Worm (Caenorhabditis elegans) whole organism, L4 larva: ENCODE measurements around the gene unc-25.

Source experiments
- F10B5.3 ChIP-seq: sonication (generic microtip); optimal IDR thresholded peaks from 2 replicates; lab custom pipeline; 2016; ENCODE audit warnings: mild to moderate bottlenecking, missing genetic modification characterization, missing compliant biosample characterization
- F44E2.7 ChIP-seq: fragments of 200-800 bp; sonication (Bioruptor generic); IDR thresholded peaks from 2 replicates; pipeline ENCODE4 v2.1.2; 2022; ENCODE audit warnings: missing genetic modification characterization, missing compliant biosample characterization
- F49E8.2 ChIP-seq: sonication (generic microtip); optimal IDR thresholded peaks from 2 replicates; lab custom pipeline; 2016; ENCODE audit warnings: missing compliant biosample characterization, mild to moderate bottlenecking, missing genetic modification characterization, borderline replicate concordance
- R02D3.7 ChIP-seq: fragments of 150-350 bp; sonication (generic microtip); optimal IDR thresholded peaks from 3 replicates; lab custom pipeline; 2014; ENCODE audit warnings: missing biosample characterization, missing genetic modification characterization
- T20F7.1 ChIP-seq: fragments of 200-800 bp; sonication (Bioruptor generic); optimal IDR thresholded peaks from 2 replicates; lab custom pipeline; 2018; ENCODE audit warnings: mild to moderate bottlenecking, missing genetic modification characterization, missing compliant biosample characterization
- Y5F2A.4 ChIP-seq: fragments of 200-800 bp; sonication (Bioruptor generic); optimal IDR thresholded peaks from 2 replicates; lab custom pipeline; 2018; ENCODE audit warnings: mild to moderate bottlenecking, missing genetic modification characterization, missing compliant biosample characterization
- ZK337.2 ChIP-seq: fragments of 200-800 bp; sonication (Bioruptor generic); IDR thresholded peaks from 2 replicates; pipeline ENCODE4 v1.3.6; 2022; ENCODE audit warnings: missing genetic modification reagents, missing genetic modification characterization, missing compliant biosample characterization
- ZK546.5 ChIP-seq, 2 experiments: sonication (generic microtip); optimal IDR thresholded peaks; 2 replicates each; lab custom pipeline; 2017; ENCODE audit warnings: missing biosample characterization in 2 of 2, missing genetic modification characterization in 2 of 2
- aha-1 ChIP-seq: fragments of 150-350 bp; peaks from one replicate; lab custom pipeline; 2014; ENCODE audit warnings: missing biosample characterization, missing genetic modification characterization
- ceh-28 ChIP-seq: fragments of 150-350 bp; optimal IDR thresholded peaks from 2 replicates; lab custom pipeline; 2014; ENCODE audit warnings: missing biosample characterization, missing genetic modification reagents, missing genetic modification characterization
- ceh-44 ChIP-seq: fragments of 200-800 bp; sonication (Bioruptor generic); IDR thresholded peaks from 2 replicates; pipeline ENCODE4 v1.3.6; 2022; ENCODE audit warnings: missing genetic modification reagents, missing genetic modification characterization, missing compliant biosample characterization
- ceh-82 ChIP-seq: sonication (generic microtip); optimal IDR thresholded peaks from 2 replicates; lab custom pipeline; 2017; ENCODE audit warnings: missing biosample characterization, missing genetic modification characterization
- ctbp-1 ChIP-seq: fragments of 200-800 bp; sonication (Bioruptor generic); IDR thresholded peaks from 2 replicates; pipeline ENCODE4 v1.3.6; 2022; ENCODE audit warnings: missing genetic modification reagents, missing genetic modification characterization, missing compliant biosample characterization
- daf-19 ChIP-seq: fragments of 200-800 bp; sonication (Bioruptor generic); conservative IDR thresholded peaks from 2 replicates; pipeline ENCODE4 v1.3.6; 2022; ENCODE audit warnings: missing genetic modification characterization, missing compliant biosample characterization
- dmd-8 ChIP-seq: fragments of 200-800 bp; sonication (Bioruptor generic); IDR thresholded peaks from 2 replicates; pipeline ENCODE4 v1.3.6; 2022; ENCODE audit warnings: missing genetic modification characterization, missing compliant biosample characterization
- duxl-1 ChIP-seq: sonication (generic microtip); optimal IDR thresholded peaks from 2 replicates; lab custom pipeline; 2016; ENCODE audit warnings: mild to moderate bottlenecking, missing genetic modification characterization, moderate library complexity, missing compliant biosample characterization; ENCODE audit not compliant: poor library complexity
- gei-8 ChIP-seq: fragments of 200-800 bp; sonication (Bioruptor generic); optimal IDR thresholded peaks from 2 replicates; lab custom pipeline; 2018; ENCODE audit warnings: mild to moderate bottlenecking, missing genetic modification characterization, missing compliant biosample characterization
- hif-1 ChIP-seq, 2 experiments: sonication (generic microtip); optimal IDR thresholded peaks; 2 replicates each; lab custom pipeline; 2016 to 2017; ENCODE audit warnings: missing compliant biosample characterization in 2 of 2, missing genetic modification characterization in 2 of 2, missing genetic modification reagents in 2 of 2, missing genotype in 2 of 2, mild to moderate bottlenecking in 1 of 2
- hlh-11 ChIP-seq: fragments of 200-800 bp; sonication (Bioruptor generic); optimal IDR thresholded peaks from 2 replicates; lab custom pipeline; 2018; ENCODE audit warnings: mild to moderate bottlenecking, missing genetic modification characterization, missing compliant biosample characterization
- hlh-30 ChIP-seq: sonication (generic microtip); optimal IDR thresholded peaks from 2 replicates; lab custom pipeline; 2017; ENCODE audit warnings: antibody characterized with exemption, mild to moderate bottlenecking, missing genetic modification characterization, missing compliant biosample characterization; ENCODE audit not compliant: insufficient read depth
- hmg-1.1 ChIP-seq: fragments of 200-800 bp; sonication (Bioruptor generic); IDR thresholded peaks from 2 replicates; pipeline ENCODE4 v1.3.6; 2022; ENCODE audit warnings: missing genetic modification reagents, missing genetic modification characterization, missing compliant biosample characterization
- jun-1 ChIP-seq: fragments of 150-350 bp; optimal IDR thresholded peaks from 2 replicates; lab custom pipeline; 2014; ENCODE audit warnings: missing biosample characterization, missing genetic modification reagents, missing genetic modification characterization
- lim-7 ChIP-seq: fragments of 200-800 bp; sonication (Bioruptor generic); IDR thresholded peaks from 2 replicates; pipeline ENCODE4 v1.3.6; 2022; ENCODE audit warnings: missing genetic modification characterization, missing compliant biosample characterization
- lin-1 ChIP-seq: fragments of 200-800 bp; sonication (Bioruptor generic); IDR thresholded peaks from 2 replicates; pipeline ENCODE4 v1.3.6; 2022; ENCODE audit warnings: missing genetic modification reagents, missing genetic modification characterization, missing compliant biosample characterization
- lin-15B ChIP-seq: fragments of 150-350 bp; sonication (generic microtip); optimal IDR thresholded peaks from 3 replicates; lab custom pipeline; 2014; ENCODE audit warnings: missing biosample characterization, missing genetic modification characterization
- lin-29 ChIP-seq: fragments of 200-800 bp; sonication (Bioruptor generic); IDR thresholded peaks from 2 replicates; pipeline ENCODE4 v1.3.6; 2022; ENCODE audit warnings: missing genetic modification reagents, missing genetic modification characterization, missing compliant biosample characterization
- lir-3 ChIP-seq: sonication (generic microtip); optimal IDR thresholded peaks from 2 replicates; lab custom pipeline; 2016; ENCODE audit warnings: mild to moderate bottlenecking, missing genetic modification characterization, missing compliant biosample characterization
- madf-5 ChIP-seq, 2 experiments: fragments of 200-800 bp; sonication (Bioruptor generic); IDR thresholded peaks; 2 replicates each; pipeline ENCODE4 v1.3.6; 2022; ENCODE audit warnings: missing compliant biosample characterization in 2 of 2, missing genetic modification characterization in 2 of 2
- madf-9 ChIP-seq: fragments of 200-800 bp; sonication (Bioruptor generic); conservative IDR thresholded peaks from 2 replicates; pipeline ENCODE4 v1.3.6; 2022; ENCODE audit warnings: missing genetic modification reagents, missing genetic modification characterization, missing compliant biosample characterization
- mdt-29 ChIP-seq: fragments of 200-800 bp; sonication (Bioruptor generic); IDR thresholded peaks from 2 replicates; pipeline ENCODE4 v1.3.6; 2022; ENCODE audit warnings: missing genetic modification reagents, missing genetic modification characterization, missing compliant biosample characterization
- mep-1 ChIP-seq: fragments of 150-350 bp; sonication (generic microtip); optimal IDR thresholded peaks from 3 replicates; lab custom pipeline; 2014; ENCODE audit warnings: missing biosample characterization, missing genetic modification characterization
- mes-2 ChIP-seq: sonication (generic microtip); optimal IDR thresholded peaks from 2 replicates; lab custom pipeline; 2016; ENCODE audit warnings: missing genotype, mild to moderate bottlenecking, missing genetic modification characterization, missing compliant biosample characterization; ENCODE audit not compliant: poor library complexity, severe bottlenecking
- mxl-3 ChIP-seq: fragments of 200-800 bp; sonication (Bioruptor generic); optimal IDR thresholded peaks from 2 replicates; lab custom pipeline; 2018; ENCODE audit warnings: mild to moderate bottlenecking, missing genetic modification characterization, missing compliant biosample characterization
- nhr-237 ChIP-seq: sonication (generic microtip); optimal IDR thresholded peaks from 2 replicates; lab custom pipeline; 2017; ENCODE audit warnings: missing biosample characterization, missing genetic modification characterization
- nhr-28 ChIP-seq: fragments of 150-350 bp; optimal IDR thresholded peaks from 2 replicates; lab custom pipeline; 2014; ENCODE audit warnings: missing biosample characterization, missing genetic modification characterization
- nhr-42 ChIP-seq: fragments of 200-800 bp; sonication (Bioruptor generic); IDR thresholded peaks from 2 replicates; pipeline ENCODE4 v1.3.6; 2022; ENCODE audit warnings: missing genetic modification characterization, missing compliant biosample characterization
- nhr-48 ChIP-seq: sonication (generic microtip); optimal IDR thresholded peaks from 2 replicates; lab custom pipeline; 2016; ENCODE audit warnings: mild to moderate bottlenecking, missing genetic modification characterization, missing compliant biosample characterization
- nhr-76 ChIP-seq: fragments of 150-350 bp; optimal IDR thresholded peaks from 2 replicates; lab custom pipeline; 2014; ENCODE audit warnings: missing biosample characterization, missing genetic modification characterization
- pqm-1 ChIP-seq: sonication (generic microtip); optimal IDR thresholded peaks from 2 replicates; lab custom pipeline; 2017; ENCODE audit warnings: missing biosample characterization, missing genetic modification characterization
- skn-1 ChIP-seq: fragments of 150-350 bp; optimal IDR thresholded peaks from 2 replicates; lab custom pipeline; 2014; ENCODE audit warnings: missing biosample characterization, missing genetic modification characterization
- snpc-1.2 ChIP-seq: fragments of 200-800 bp; sonication (Bioruptor generic); IDR thresholded peaks from 2 replicates; pipeline ENCODE4 v1.3.6; 2022; ENCODE audit warnings: missing genetic modification reagents, missing genetic modification characterization, missing compliant biosample characterization
- snpc-4 ChIP-seq: fragments of 150-350 bp; optimal IDR thresholded peaks from 2 replicates; lab custom pipeline; 2014; ENCODE audit warnings: missing biosample characterization, missing genetic modification characterization
- spr-3 ChIP-seq: fragments of 200-800 bp; sonication (Bioruptor generic); optimal IDR thresholded peaks from 2 replicates; lab custom pipeline; 2018; ENCODE audit warnings: mild to moderate bottlenecking, missing genetic modification characterization, missing compliant biosample characterization
- tag-97 ChIP-seq: fragments of 200-800 bp; sonication (Bioruptor generic); IDR thresholded peaks from 2 replicates; pipeline ENCODE4 v1.3.6; 2022; ENCODE audit warnings: missing genetic modification characterization, missing compliant biosample characterization
- unc-39 ChIP-seq: sonication (generic microtip); optimal IDR thresholded peaks from 2 replicates; lab custom pipeline; 2017; ENCODE audit warnings: missing biosample characterization, missing genetic modification characterization
- zip-11 ChIP-seq: fragments of 200-800 bp; sonication (Bioruptor generic); IDR thresholded peaks from 2 replicates; pipeline ENCODE4 v1.3.6; 2022; ENCODE audit warnings: missing genetic modification characterization, missing compliant biosample characterization
- ztf-11 ChIP-seq: fragments of 150-350 bp; optimal IDR thresholded peaks from 2 replicates; lab custom pipeline; 2014; ENCODE audit warnings: missing biosample characterization, missing genetic modification characterization
- ztf-7 ChIP-seq: fragments of 150-350 bp; optimal IDR thresholded peaks from 2 replicates; lab custom pipeline; 2014; ENCODE audit warnings: missing biosample characterization, missing genetic modification characterization

unc-25 gene

DNA sequence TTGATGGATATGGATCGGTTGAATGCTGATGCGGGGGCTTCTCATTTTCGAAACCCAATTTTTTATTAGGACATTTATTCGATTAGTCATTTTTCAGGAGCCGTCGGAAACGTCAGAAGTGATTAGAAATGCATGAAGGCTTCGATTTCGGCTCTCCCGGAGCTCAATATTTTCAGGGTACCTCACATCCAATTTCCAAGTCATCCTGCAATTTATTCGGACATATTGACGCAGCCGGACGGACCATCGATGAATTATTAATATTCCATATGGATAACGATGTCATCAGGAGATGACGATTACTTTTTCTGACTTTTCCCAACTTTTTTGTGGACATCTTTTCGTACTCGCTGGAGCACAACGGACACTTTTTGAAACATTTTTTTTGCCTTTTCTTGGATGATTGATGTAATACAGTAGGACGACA, 35.8 kb upstream of the unc-25 start (continued):
- TF ChIP-seq nhr-28 (tag; lab: Kevin White, UChicago) (no peak), lim-7 (GFP tag; lab: Robert Waterston, UW) (no peak), mdt-29 (GFP tag; lab: Robert Waterston, UW) (peak; percentile 33; the same call in 1 of the 2 replicates), snpc-4 (tag; lab: Kevin White, UChicago) (no peak), duxl-1 (tag; lab: Kevin White, UChicago) (peak; percentile 66), Y5F2A.4 (GFP tag; lab: Kevin White, UChicago) (peak; percentile 20), lin-29 (no peak), daf-19 (GFP tag; lab: Robert Waterston, UW) (no peak), nhr-42 (GFP tag; lab: Robert Waterston, UW) (no peak), hlh-11 (peak; percentile 8), aha-1 (tag; lab: Kevin White, UChicago) (peak; percentile 85), ztf-11 (tag; lab: Kevin White, UChicago) (no peak), snpc-1.2 (peak; percentile 71; the same call in 1 of the 2 replicates), ZK337.2 (no peak), pqm-1 (tag; lab: Kevin White, UChicago) (no peak), gei-8 (GFP tag; lab: Kevin White, UChicago) (no peak), T20F7.1 (no peak), madf-9 (GFP tag; lab: Robert Waterston, UW) (no peak), dmd-8 (no peak), mes-2 (peak; percentile 1), ctbp-1 (GFP tag; lab: Robert Waterston, UW) (0 out of 2 replicates have a peak, but pooled peaks have one; percentile 34), F10B5.3 (tag; lab: Kevin White, UChicago) (peak; percentile 11), hif-1 (tag; optimal IDR thresholded peaks at IDR 0.05; lab: Kevin White, UChicago) (no peak), tag-97 (GFP tag; lab: Robert Waterston, UW) (no peak), skn-1 (tag; lab: Kevin White, UChicago) (no peak), lir-3 (tag; lab: Kevin White, UChicago) (no peak), hmg-1.1 (GFP tag; lab: Robert Waterston, UW) (0 out of 2 replicates have a peak, but pooled peaks have one; percentile 10), zip-11 (GFP tag; lab: Robert Waterston, UW) (no peak), F44E2.7 (GFP tag; lab: Robert Waterston, UW) (no peak), mxl-3 (no peak), nhr-48 (tag; lab: Kevin White, UChicago) (no peak), lin-15B (tag; lab: Kevin White, UChicago) (no peak), madf-5 (GFP tag; IDR thresholded peaks at IDR 0.05; lab: Robert Waterston, UW) (0 out of 4 replicates have a peak, but pooled peaks of 1 of the 2 experiments have one; percentile 51), ztf-7 (no peak), ZK546.5 (tag; optimal IDR thresholded peaks at IDR 0.05; lab: Kevin White, UChicago) (no peak), unc-39 (no peak), mep-1 (tag; lab: Kevin White, UChicago) (peak; percentile 64), ceh-82 (tag; lab: Kevin White, UChicago) (no peak), ceh-44 (GFP tag; lab: Robert Waterston, UW) (no peak), F49E8.2 (peak; percentile 26), R02D3.7 (tag; lab: Kevin White, UChicago) (no peak), lin-1 (GFP tag; lab: Robert Waterston, UW) (no peak), hlh-30 (no peak), nhr-76 (tag; lab: Kevin White, UChicago) (no peak), ceh-28 (tag; lab: Kevin White, UChicago) (no peak), nhr-237 (tag; lab: Kevin White, UChicago) (no peak), jun-1 (tag; lab: Kevin White, UChicago) (no peak), spr-3 (GFP tag; lab: Kevin White, UChicago) (no peak)
- TF ChIP-seq, all 104 proteins: peak for 26
